Worm (Caenorhabditis elegans): ENCODE measurements around the gene glt-5.
A peak's percentile ranks its signal among the peaks of the same experiment; 100 is the strongest.

Gene glt-5

ce11 chrII:9753056-9753455 is 44.4 kb upstream of the glt-5 start, which contains the start of gene Y53C12B.7:
Gene Y53C12B.7, minus strand, starts transcription at chrII:9753218.
- TF ChIP-seq pqm-1 (tag; optimal IDR thresholded peaks at IDR 0.05) (no peak), dmd-4 (tag; optimal IDR thresholded peaks at IDR 0.05; ENCODE audit: borderline replicate concordance) (no peak), rnt-1 (tag; optimal IDR thresholded peaks at IDR 0.05) (no peak), tbx-7 (tag; optimal IDR thresholded peaks at IDR 0.05) (no peak), sdc-2 (tag; optimal IDR thresholded peaks at IDR 0.05) (no peak), K02D7.2 (tag; optimal IDR thresholded peaks at IDR 0.05) (no peak), elt-4 (tag; optimal IDR thresholded peaks at IDR 0.05) (no peak), ztf-16 (tag; optimal IDR thresholded peaks at IDR 0.05) (no peak), lim-6 (tag; optimal IDR thresholded peaks at IDR 0.05) (no peak), ceh-6 (GFP tag; optimal IDR thresholded peaks at IDR 0.05) (no peak), madf-2 (tag; optimal IDR thresholded peaks at IDR 0.05) (no peak), ceh-19 (GFP tag; optimal IDR thresholded peaks at IDR 0.05) (no peak), nfya-1 (tag; optimal IDR thresholded peaks at IDR 0.05) (no peak)

- TF ChIP-seq sox-4 (tag; optimal IDR thresholded peaks at IDR 0.05): no peak
- no peak for TF ChIP-seq hlh-6 (tag; optimal IDR thresholded peaks at IDR 0.05)
- TF ChIP-seq F13H6.1 (tag; optimal IDR thresholded peaks at IDR 0.05): no peak
- TF ChIP-seq hlh-30 (tag; optimal IDR thresholded peaks at IDR 0.05; ENCODE audit: insufficient read depth): no peak
- TF ChIP-seq hlh-13 (GFP tag; optimal IDR thresholded peaks at IDR 0.05): no peak
- no peak for TF ChIP-seq unc-86 (tag; optimal IDR thresholded peaks at IDR 0.05)
- no peak for TF ChIP-seq ahr-1 (tag; optimal IDR thresholded peaks at IDR 0.05)
- TF ChIP-seq ceh-24 (tag; optimal IDR thresholded peaks at IDR 0.05): no peak
- TF ChIP-seq ceh-30 (tag; optimal IDR thresholded peaks at IDR 0.05): no peak
- TF ChIP-seq fkh-10 (GFP tag; optimal IDR thresholded peaks at IDR 0.05): no peak
Measured at ce11 chrII:9752278-9752677, 43.6 kb upstream of the glt-5 start.

- no peak for TF ChIP-seq ttx-3 (tag; optimal IDR thresholded peaks at IDR 0.05)
- TF ChIP-seq tbx-2 (tag; optimal IDR thresholded peaks at IDR 0.05): peak; percentile 41
- TF ChIP-seq T23F11.4 (GFP tag; optimal IDR thresholded peaks at IDR 0.05): no peak
- TF ChIP-seq ceh-19 (GFP tag; optimal IDR thresholded peaks at IDR 0.05): no peak
- no peak for TF ChIP-seq nhr-11 (tag; optimal IDR thresholded peaks at IDR 0.05)
- TF ChIP-seq K09A11.1 (tag; optimal IDR thresholded peaks at IDR 0.05; ENCODE audit: insufficient read depth): no peak
- TF ChIP-seq ceh-14 (tag; optimal IDR thresholded peaks at IDR 0.05): no peak
- TF ChIP-seq che-1 (tag; optimal IDR thresholded peaks at IDR 0.05): no peak
- peak; percentile 10 for TF ChIP-seq pax-1 (tag; optimal IDR thresholded peaks at IDR 0.05)
- no peak for TF ChIP-seq unc-3 (GFP tag; conservative IDR thresholded peaks at IDR 0.05)
- TF ChIP-seq unc-3 (tag; optimal IDR thresholded peaks at IDR 0.05): no peak
- no peak for TF ChIP-seq hlh-6 (tag; optimal IDR thresholded peaks at IDR 0.05)
- no peak for TF ChIP-seq nhr-232 (tag; optimal IDR thresholded peaks at IDR 0.05)
- no peak for TF ChIP-seq fkh-10 (GFP tag; optimal IDR thresholded peaks at IDR 0.05)
- peak; percentile 39 for TF ChIP-seq elt-2 (tag; optimal IDR thresholded peaks at IDR 0.05)
- no peak for TF ChIP-seq hlh-8 (tag; optimal IDR thresholded peaks at IDR 0.05)
- TF ChIP-seq ceh-24 (tag; optimal IDR thresholded peaks at IDR 0.05): no peak
- TF ChIP-seq unc-42 (tag; optimal IDR thresholded peaks at IDR 0.05): peak; percentile 82
- no peak for TF ChIP-seq dve-1 (tag; optimal IDR thresholded peaks at IDR 0.05)
- no peak for TF ChIP-seq fax-1 (tag; optimal IDR thresholded peaks at IDR 0.05)
- no peak for TF ChIP-seq npax-4 (tag; optimal IDR thresholded peaks at IDR 0.05)
- no peak for TF ChIP-seq fkh-6 (tag; optimal IDR thresholded peaks at IDR 0.05)
- TF ChIP-seq ceh-31 (tag; optimal IDR thresholded peaks at IDR 0.05): peak; percentile 60
- TF ChIP-seq nfya-1 (tag; optimal IDR thresholded peaks at IDR 0.05): peak; percentile 89
- TF ChIP-seq Y22D7AL.16 (tag; optimal IDR thresholded peaks at IDR 0.05): no peak
- no peak for TF ChIP-seq odd-2 (tag; optimal IDR thresholded peaks at IDR 0.05)
- TF ChIP-seq ztf-16 (tag; optimal IDR thresholded peaks at IDR 0.05): no peak
- no peak for TF ChIP-seq sox-2 (GFP tag; IDR thresholded peaks at IDR 0.05)
- TF ChIP-seq tbx-7 (tag; optimal IDR thresholded peaks at IDR 0.05): no peak
- no peak for TF ChIP-seq pqm-1 (tag; optimal IDR thresholded peaks at IDR 0.05)
- no peak for TF ChIP-seq rnt-1 (tag; optimal IDR thresholded peaks at IDR 0.05)
- TF ChIP-seq C38D4.7 (GFP tag; optimal IDR thresholded peaks at IDR 0.05): no peak
- TF ChIP-seq ceh-2 (tag; optimal IDR thresholded peaks at IDR 0.05): peak; percentile 27
- TF ChIP-seq lim-6 (tag; optimal IDR thresholded peaks at IDR 0.05): no peak
- peak; percentile 37 for TF ChIP-seq ceh-34 (tag; optimal IDR thresholded peaks at IDR 0.05)
- TF ChIP-seq pros-1 (tag; optimal IDR thresholded peaks at IDR 0.05): no peak
- TF ChIP-seq ceh-30 (tag; optimal IDR thresholded peaks at IDR 0.05): no peak
Measured at ce11 chrII:9746069-9746468, 37.4 kb upstream of the glt-5 start, which contains the start of the genes Y53C12B.1 and nos-3. Gene Y53C12B.1, minus strand, starts transcription at chrII:9746078. Gene nos-3, plus strand, starts transcription at chrII:9746316.
